Worm (Caenorhabditis elegans) whole organism, L4 larva: ENCODE data around the gene W10D9.3.

Experiments used
- D1046.2 ChIP-seq: fragments of 200-800 bp; sonication (Bioruptor generic); IDR thresholded peaks from 2 replicates; pipeline ENCODE4 v1.3.6; 2022; ENCODE audit warnings: missing genetic modification characterization, missing compliant biosample characterization
- F10B5.3 ChIP-seq: sonication (generic microtip); optimal IDR thresholded peaks from 2 replicates; lab custom pipeline; 2016; ENCODE audit warnings: mild to moderate bottlenecking, missing genetic modification characterization, missing compliant biosample characterization
- F37D6.2 ChIP-seq: sonication (generic microtip); optimal IDR thresholded peaks from 2 replicates; lab custom pipeline; 2016; ENCODE audit warnings: mild to moderate bottlenecking, missing genetic modification characterization, missing compliant biosample characterization
- F44E2.7 ChIP-seq: fragments of 200-800 bp; sonication (Bioruptor generic); IDR thresholded peaks from 2 replicates; pipeline ENCODE4 v2.1.2; 2022; ENCODE audit warnings: missing genetic modification characterization, missing compliant biosample characterization
- F49E8.2 ChIP-seq: sonication (generic microtip); optimal IDR thresholded peaks from 2 replicates; lab custom pipeline; 2016; ENCODE audit warnings: missing compliant biosample characterization, mild to moderate bottlenecking, missing genetic modification characterization, borderline replicate concordance
- R02D3.7 ChIP-seq: fragments of 150-350 bp; sonication (generic microtip); optimal IDR thresholded peaks from 3 replicates; lab custom pipeline; 2014; ENCODE audit warnings: missing biosample characterization, missing genetic modification characterization
- Y75B8A.6 ChIP-seq: fragments of 200-800 bp; sonication (Bioruptor generic); IDR thresholded peaks from 2 replicates; pipeline ENCODE4 v1.3.6; 2022; ENCODE audit warnings: missing genetic modification reagents, missing genetic modification characterization, missing compliant biosample characterization
- ZK337.2 ChIP-seq: fragments of 200-800 bp; sonication (Bioruptor generic); IDR thresholded peaks from 2 replicates; pipeline ENCODE4 v1.3.6; 2022; ENCODE audit warnings: missing genetic modification reagents, missing genetic modification characterization, missing compliant biosample characterization
- aha-1 ChIP-seq: fragments of 150-350 bp; peaks from one replicate; lab custom pipeline; 2014; ENCODE audit warnings: missing biosample characterization, missing genetic modification characterization
- aly-2 ChIP-seq: sonication (generic microtip); optimal IDR thresholded peaks from 2 replicates; lab custom pipeline; 2018; ENCODE audit warnings: missing biosample characterization, missing genetic modification characterization
- ama-1 ChIP-seq: fragments of 150-350 bp; optimal IDR thresholded peaks from 2 replicates; lab custom pipeline; 2014; ENCODE audit warnings: inconsistent platforms, mixed read lengths
- arid-1 ChIP-seq: fragments of 200-800 bp; sonication (Bioruptor generic); conservative IDR thresholded peaks from 2 replicates; pipeline ENCODE4 v1.3.6; 2022; ENCODE audit warnings: missing genetic modification reagents, missing genetic modification characterization, missing compliant biosample characterization
- ceh-44 ChIP-seq: fragments of 200-800 bp; sonication (Bioruptor generic); IDR thresholded peaks from 2 replicates; pipeline ENCODE4 v1.3.6; 2022; ENCODE audit warnings: missing genetic modification reagents, missing genetic modification characterization, missing compliant biosample characterization
- ceh-62 ChIP-seq: sonication (generic microtip); optimal IDR thresholded peaks from 2 replicates; lab custom pipeline; 2017; ENCODE audit warnings: missing biosample characterization, missing genetic modification characterization
- daf-8 ChIP-seq: fragments of 200-800 bp; sonication (Bioruptor generic); IDR thresholded peaks from 2 replicates; pipeline ENCODE4 v1.3.6; 2022; ENCODE audit warnings: missing genetic modification characterization, missing compliant biosample characterization
- dmd-6 ChIP-seq: fragments of 200-800 bp; sonication (Bioruptor generic); IDR thresholded peaks from 2 replicates; pipeline ENCODE4 v1.3.6; 2022; ENCODE audit warnings: missing genetic modification reagents, missing genetic modification characterization, missing compliant biosample characterization
- dpl-1 ChIP-seq: fragments of 150-350 bp; optimal IDR thresholded peaks from 2 replicates; lab custom pipeline; 2014; ENCODE audit warnings: missing biosample characterization, missing genetic modification reagents, missing genetic modification characterization
- egl-27 ChIP-seq: sonication (generic microtip); optimal IDR thresholded peaks from 3 replicates; lab custom pipeline; 2017; ENCODE audit warnings: missing biosample characterization, missing genetic modification reagents, missing genetic modification characterization
- hif-1 ChIP-seq, 2 experiments: sonication (generic microtip); optimal IDR thresholded peaks; 2 replicates each; lab custom pipeline; 2016 to 2017; ENCODE audit warnings: missing compliant biosample characterization in 2 of 2, missing genetic modification characterization in 2 of 2, missing genetic modification reagents in 2 of 2, missing genotype in 2 of 2, mild to moderate bottlenecking in 1 of 2
- hlh-30 ChIP-seq: sonication (generic microtip); optimal IDR thresholded peaks from 2 replicates; lab custom pipeline; 2017; ENCODE audit warnings: antibody characterized with exemption, mild to moderate bottlenecking, missing genetic modification characterization, missing compliant biosample characterization; ENCODE audit not compliant: insufficient read depth
- lin-1 ChIP-seq: fragments of 200-800 bp; sonication (Bioruptor generic); IDR thresholded peaks from 2 replicates; pipeline ENCODE4 v1.3.6; 2022; ENCODE audit warnings: missing genetic modification reagents, missing genetic modification characterization, missing compliant biosample characterization
- lin-13 ChIP-seq: fragments of 150-350 bp; optimal IDR thresholded peaks from 2 replicates; lab custom pipeline; 2014; ENCODE audit warnings: missing biosample characterization, missing genetic modification reagents, missing genetic modification characterization
- lin-38 ChIP-seq: fragments of 200-800 bp; sonication (Bioruptor generic); IDR thresholded peaks from 2 replicates; pipeline ENCODE4 v1.3.6; 2022; ENCODE audit warnings: missing genetic modification reagents, missing genetic modification characterization, missing compliant biosample characterization
- lsy-2 ChIP-seq, 2 experiments: fragments of 150-350 bp in 1 of 2; sonication (generic microtip) in 1 of 2; optimal IDR thresholded peaks; 2 replicates each; lab custom pipeline; 2014 to 2017; ENCODE audit warnings: missing biosample characterization in 2 of 2, missing genetic modification characterization in 2 of 2
- madf-5 ChIP-seq, 2 experiments: fragments of 200-800 bp; sonication (Bioruptor generic); IDR thresholded peaks; 2 replicates each; pipeline ENCODE4 v1.3.6; 2022; ENCODE audit warnings: missing compliant biosample characterization in 2 of 2, missing genetic modification characterization in 2 of 2
- madf-9 ChIP-seq: fragments of 200-800 bp; sonication (Bioruptor generic); conservative IDR thresholded peaks from 2 replicates; pipeline ENCODE4 v1.3.6; 2022; ENCODE audit warnings: missing genetic modification reagents, missing genetic modification characterization, missing compliant biosample characterization
- mdt-29 ChIP-seq: fragments of 200-800 bp; sonication (Bioruptor generic); IDR thresholded peaks from 2 replicates; pipeline ENCODE4 v1.3.6; 2022; ENCODE audit warnings: missing genetic modification reagents, missing genetic modification characterization, missing compliant biosample characterization
- mxl-2 ChIP-seq: fragments of 200-800 bp; sonication (Bioruptor generic); conservative IDR thresholded peaks from 2 replicates; pipeline ENCODE4 v1.3.6; 2022; ENCODE audit warnings: missing genetic modification reagents, missing genetic modification characterization, missing compliant biosample characterization
- nhr-42 ChIP-seq: fragments of 200-800 bp; sonication (Bioruptor generic); IDR thresholded peaks from 2 replicates; pipeline ENCODE4 v1.3.6; 2022; ENCODE audit warnings: missing genetic modification characterization, missing compliant biosample characterization
- pha-4 ChIP-seq, 2 experiments: fragments of 150-350 bp in 1 of 2; fragments of 200-800 bp in 1 of 2; sonication (Bioruptor generic) in 1 of 2; IDR thresholded peaks in 1 of 2; optimal IDR thresholded peaks in 1 of 2; 2 replicates each; pipeline versions ENCODE4 v1.3.6 to Lab custom; 2014 to 2022; ENCODE audit warnings: missing genetic modification characterization in 2 of 2, missing genetic modification reagents in 2 of 2, missing biosample characterization in 1 of 2, missing compliant biosample characterization in 1 of 2
- php-3 ChIP-seq: fragments of 200-800 bp; sonication (Bioruptor generic); IDR thresholded peaks from 2 replicates; pipeline ENCODE4 v1.3.6; 2022; ENCODE audit warnings: missing genetic modification reagents, missing genetic modification characterization, missing compliant biosample characterization
- pqm-1 ChIP-seq: sonication (generic microtip); optimal IDR thresholded peaks from 2 replicates; lab custom pipeline; 2017; ENCODE audit warnings: missing biosample characterization, missing genetic modification characterization
- sdz-12 ChIP-seq: fragments of 200-800 bp; sonication (Bioruptor generic); optimal IDR thresholded peaks from 2 replicates; lab custom pipeline; 2018; ENCODE audit warnings: mild to moderate bottlenecking, missing genetic modification characterization, missing compliant biosample characterization
- set-16 ChIP-seq: fragments of 200-800 bp; sonication (Bioruptor generic); IDR thresholded peaks from 2 replicates; pipeline ENCODE4 v1.3.6; 2022; ENCODE audit warnings: missing genetic modification reagents, missing genetic modification characterization, missing compliant biosample characterization
- spr-1 ChIP-seq: sonication (generic microtip); optimal IDR thresholded peaks from 2 replicates; lab custom pipeline; 2016; ENCODE audit warnings: mild to moderate bottlenecking, missing genetic modification characterization, missing compliant biosample characterization
- spr-3 ChIP-seq: fragments of 200-800 bp; sonication (Bioruptor generic); optimal IDR thresholded peaks from 2 replicates; lab custom pipeline; 2018; ENCODE audit warnings: mild to moderate bottlenecking, missing genetic modification characterization, missing compliant biosample characterization
- unc-62 ChIP-seq, 3 experiments: fragments of 150-350 bp in 1 of 3; sonication (generic microtip); optimal IDR thresholded peaks in 2 of 3; peaks in 1 of 3; 1 replicate in 1 of 3; 2 replicates in 2 of 3; lab custom pipeline; 2014 to 2017; ENCODE audit warnings: missing biosample characterization in 3 of 3, missing genetic modification characterization in 3 of 3, missing genetic modification reagents in 3 of 3, missing genotype in 1 of 3
- vab-7 ChIP-seq: fragments of 200-800 bp; sonication (Bioruptor generic); IDR thresholded peaks from 2 replicates; pipeline ENCODE4 v1.3.6; 2022; ENCODE audit warnings: missing genetic modification reagents, missing genetic modification characterization, missing compliant biosample characterization
- zfp-2 ChIP-seq: sonication (generic microtip); optimal IDR thresholded peaks from 2 replicates; lab custom pipeline; 2016; ENCODE audit warnings: mild to moderate bottlenecking, missing genetic modification characterization, missing compliant biosample characterization
- zfp-3 ChIP-seq: fragments of 200-800 bp; sonication (Bioruptor generic); conservative IDR thresholded peaks from 2 replicates; pipeline ENCODE4 v1.3.6; 2022; ENCODE audit warnings: missing genetic modification reagents, missing genetic modification characterization, missing compliant biosample characterization
- zip-11 ChIP-seq: fragments of 200-800 bp; sonication (Bioruptor generic); IDR thresholded peaks from 2 replicates; pipeline ENCODE4 v1.3.6; 2022; ENCODE audit warnings: missing genetic modification characterization, missing compliant biosample characterization
- zip-2 ChIP-seq: fragments of 150-350 bp; optimal IDR thresholded peaks from 2 replicates; lab custom pipeline; 2014; ENCODE audit warnings: missing biosample characterization, missing genetic modification characterization

The W10D9.3 gene

ce11 chrII:470375-470774 lies 9.6 kb upstream of the W10D9.3 start, which contains the start of gene tomm-22:
Gene tomm-22 (minus strand): TSS chrII:470475.
- TF ChIP-seq spr-1 (no peak), sdz-12 (no peak), madf-9 (no peak), dpl-1 (GFP tag; lab: Kevin White, UChicago) (no peak), pha-4 (GFP tag; IDR thresholded peaks at IDR 0.05; lab: Robert Waterston, UW) (no peak), pha-4 (tag; optimal IDR thresholded peaks at IDR 0.05; lab: Kevin White, UChicago) (no peak), egl-27 (no peak), hlh-30 (tag; lab: Kevin White, UChicago) (no peak), ZK337.2 (no peak), R02D3.7 (no peak), Y75B8A.6 (GFP tag; lab: Robert Waterston, UW) (no peak), arid-1 (no peak)

- TF ChIP-seq php-3 (no peak), unc-62 (GFP tag; optimal IDR thresholded peaks at IDR 0.05 in 1 of 2; lab: Kevin White, UChicago) (peak in 1 of 2 experiments; percentile 20), unc-62 (tag; optimal IDR thresholded peaks at IDR 0.05; lab: Kevin White, UChicago) (no peak)
These were observed 6.5 kb upstream of the W10D9.3 start, which contains the start of gene nfyb-1 for ce11 chrII:467265-467664. Gene nfyb-1 (minus strand): TSS chrII:467365.

- TF ChIP-seq D1046.2 (GFP tag; lab: Robert Waterston, UW): no peak
- no peak for TF ChIP-seq aly-2 (tag; lab: Kevin White, UChicago)
- no peak for TF ChIP-seq set-16 (GFP tag; lab: Robert Waterston, UW)
- no peak for TF ChIP-seq mdt-29
- TF ChIP-seq R02D3.7: no peak
- TF ChIP-seq lsy-2 (tag; optimal IDR thresholded peaks at IDR 0.05; lab: Kevin White, UChicago): peak in 1 of 2 experiments; percentile 58
These were observed 562 bp upstream of the W10D9.3 start for ce11 chrII:461297-461696.

- TF ChIP-seq nhr-42 (GFP tag; lab: Robert Waterston, UW) (no peak), F49E8.2 (tag; lab: Kevin White, UChicago) (no peak), ceh-62 (tag; lab: Kevin White, UChicago) (no peak), hlh-30 (tag; lab: Kevin White, UChicago) (no peak)
- TF ChIP-seq, all 104 proteins: peak for 0
These were observed 2.9 kb downstream of the W10D9.3 start, which contains the start of gene gvd-1 for ce11 chrII:457790-458189. Gene gvd-1 (minus strand): TSS chrII:457890.

ce11 chrII:456371-456770 lies 4.4 kb downstream of the W10D9.3 start:
- TF ChIP-seq zip-2 (tag; lab: Kevin White, UChicago): no peak
- no peak for TF ChIP-seq daf-8 (GFP tag; lab: Robert Waterston, UW)
- TF ChIP-seq zfp-3 (GFP tag; lab: Robert Waterston, UW): no peak
- TF ChIP-seq zfp-2 (tag; lab: Kevin White, UChicago): no peak
- TF ChIP-seq dpl-1 (GFP tag; lab: Kevin White, UChicago): no peak
- no peak for TF ChIP-seq mxl-2 (GFP tag; lab: Robert Waterston, UW)
- peak; percentile 80 for TF ChIP-seq lin-13 (GFP tag; lab: Kevin White, UChicago)
- peak; percentile 88 for TF ChIP-seq aha-1
- TF ChIP-seq ama-1 (lab: Kevin White, UChicago): no peak
- TF ChIP-seq madf-5 (GFP tag; IDR thresholded peaks at IDR 0.05; lab: Robert Waterston, UW): no peak
- no peak for TF ChIP-seq F44E2.7
- no peak for TF ChIP-seq lin-38
- no peak for TF ChIP-seq spr-3
- no peak for TF ChIP-seq vab-7 (GFP tag; lab: Robert Waterston, UW)
- TF ChIP-seq pha-4 (GFP tag; IDR thresholded peaks at IDR 0.05; lab: Robert Waterston, UW): no peak
- TF ChIP-seq pha-4 (tag; optimal IDR thresholded peaks at IDR 0.05; lab: Kevin White, UChicago): no peak
- no peak for TF ChIP-seq F10B5.3 (tag; lab: Kevin White, UChicago)
- no peak for TF ChIP-seq ceh-44 (GFP tag; lab: Robert Waterston, UW)
- no peak for TF ChIP-seq arid-1
- TF ChIP-seq pqm-1 (tag; lab: Kevin White, UChicago): no peak
- TF ChIP-seq lsy-2 (tag; optimal IDR thresholded peaks at IDR 0.05; lab: Kevin White, UChicago): peak; percentile 19 to 75
- TF ChIP-seq F37D6.2: no peak
- TF ChIP-seq set-16 (GFP tag; lab: Robert Waterston, UW): no peak
- no peak for TF ChIP-seq lin-1 (GFP tag; lab: Robert Waterston, UW)
- no peak for TF ChIP-seq hif-1 (tag; optimal IDR thresholded peaks at IDR 0.05; lab: Kevin White, UChicago)
- TF ChIP-seq dmd-6 (GFP tag; lab: Robert Waterston, UW): no peak
- TF ChIP-seq zip-11 (GFP tag; lab: Robert Waterston, UW): no peak
- TF ChIP-seq unc-62 (GFP tag; optimal IDR thresholded peaks at IDR 0.05 in 1 of 2; lab: Kevin White, UChicago): no peak
- TF ChIP-seq unc-62 (tag; optimal IDR thresholded peaks at IDR 0.05; lab: Kevin White, UChicago): no peak
- TF ChIP-seq, all 104 proteins: peak for 3
